Worm (Caenorhabditis elegans): ENCODE results near the gene dig-1.

- no peak for TF ChIP-seq ceh-82 (tag; optimal IDR thresholded peaks at IDR 0.05)
- TF ChIP-seq nhr-12 (tag; optimal IDR thresholded peaks at IDR 0.05), result no peak
- no peak for TF ChIP-seq ZK546.5 (tag; optimal IDR thresholded peaks at IDR 0.05)
- no peak for TF ChIP-seq unc-39 (tag; optimal IDR thresholded peaks at IDR 0.05)
- TF ChIP-seq ceh-28 (tag; optimal IDR thresholded peaks at IDR 0.05), result peak; percentile 60
- TF ChIP-seq fkh-10 (GFP tag; optimal IDR thresholded peaks at IDR 0.05), result no peak
- peak; percentile 16 for TF ChIP-seq lin-39 (tag; optimal IDR thresholded peaks at IDR 0.05)
- no peak for TF ChIP-seq ztf-4 (tag; optimal IDR thresholded peaks at IDR 0.05)
- TF ChIP-seq pha-4 (tag; optimal IDR thresholded peaks at IDR 0.05), result no peak
- no peak for TF ChIP-seq unc-62 (GFP tag; optimal IDR thresholded peaks at IDR 0.05)
- no peak for TF ChIP-seq nfya-1 (tag; optimal IDR thresholded peaks at IDR 0.05; ENCODE audit: insufficient read depth)
- TF ChIP-seq egl-27 (tag; optimal IDR thresholded peaks at IDR 0.05), result no peak
- peak; percentile 58 for TF ChIP-seq lin-15B (tag; optimal IDR thresholded peaks at IDR 0.05)
- no peak for TF ChIP-seq aly-2 (tag; optimal IDR thresholded peaks at IDR 0.05)
Observed at ce11 chrIII:6709983-6710382, 36.1 kb upstream of the dig-1 start, which contains the start of gene isw-1.
